Worm (Caenorhabditis elegans) whole organism, late embryonic: ENCODE measurements around the gene H43I07.1.

ENCODE experiments used
- K02D7.2 ChIP-seq: sonication (generic microtip); optimal IDR thresholded peaks from 2 replicates; lab custom pipeline; 2017; ENCODE audit warnings: mild to moderate bottlenecking, missing genetic modification characterization, missing compliant biosample characterization
- ceh-22 ChIP-seq: sonication (generic microtip); optimal IDR thresholded peaks from 2 replicates; lab custom pipeline; 2017; ENCODE audit warnings: missing biosample characterization, missing genetic modification characterization
- elt-2 ChIP-seq: sonication (generic microtip); optimal IDR thresholded peaks from 2 replicates; lab custom pipeline; 2016; ENCODE audit warnings: missing genetic modification reagents, missing genetic modification characterization, missing compliant biosample characterization
- fkh-10 ChIP-seq: fragments of 150-350 bp; optimal IDR thresholded peaks from 2 replicates; lab custom pipeline; 2014; ENCODE audit warnings: missing biosample characterization, missing genetic modification reagents, missing genetic modification characterization
- pha-4 ChIP-seq: fragments of 150-350 bp; optimal IDR thresholded peaks from 2 replicates; lab custom pipeline; 2018; ENCODE audit warnings: missing biosample characterization, missing genetic modification reagents, missing genetic modification characterization

DNA sequence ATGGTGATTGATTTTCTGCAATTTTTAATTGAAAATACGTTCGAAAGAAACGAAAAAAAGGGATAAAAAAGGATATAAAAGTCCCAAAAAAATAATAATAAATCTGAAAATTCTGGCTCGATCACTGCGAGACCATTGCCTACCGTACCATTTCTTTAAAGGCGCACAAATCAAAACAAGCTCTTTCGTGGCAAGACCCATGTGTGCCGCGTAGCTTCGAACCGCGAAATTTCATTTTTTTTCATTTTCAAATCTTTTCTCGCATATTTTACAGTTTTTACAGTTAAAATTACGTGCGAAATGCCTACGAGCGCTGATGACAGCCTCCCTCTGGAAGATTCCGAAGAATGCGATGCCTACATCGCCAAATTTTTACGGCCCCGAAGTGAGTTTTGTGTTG lies 28.9 kb upstream of the H43I07.1 start, which contains the start of the genes coh-4 and pid-5:
- TF ChIP-seq pha-4 (tag; lab: Kevin White, UChicago) (no peak), fkh-10 (no peak), K02D7.2 (tag; lab: Kevin White, UChicago) (no peak), elt-2 (tag; lab: Kevin White, UChicago) (no peak), ceh-22 (tag; lab: Kevin White, UChicago) (no peak)
